Worm (Caenorhabditis elegans): ENCODE measurements around the gene K02H11.9.
"Not testable (repeated sequence)": the region's sequence is repeated elsewhere in the genome, so short reads cannot be mapped to it uniquely, and the experiment has no call there.

DNA sequence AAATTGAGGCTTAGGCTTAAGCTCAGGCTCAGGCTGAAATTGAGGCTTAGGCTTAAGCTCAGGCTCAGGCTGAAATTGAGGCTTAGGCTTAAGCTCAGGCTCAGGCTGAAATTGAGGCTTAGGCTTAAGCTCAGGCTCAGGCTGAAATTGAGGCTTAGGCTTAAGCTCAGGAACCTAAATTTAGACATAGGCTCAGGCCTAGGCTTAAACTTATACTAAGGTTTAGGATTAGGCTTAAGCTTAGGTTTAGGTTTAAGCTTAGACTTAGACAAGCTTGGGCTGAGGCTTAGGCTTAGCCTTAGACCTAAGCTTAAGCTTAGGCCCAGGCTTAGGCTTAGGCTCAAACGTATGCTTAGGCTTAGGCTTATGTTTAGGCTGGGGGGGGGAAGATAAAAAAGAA lies 46.0 kb downstream of the K02H11.9 start:
- TF ChIP-seq sea-1 (GFP tag; conservative IDR thresholded peaks at IDR 0.05); ama-1 (optimal IDR thresholded peaks at IDR 0.05); B0310.2 (tag; optimal IDR thresholded peaks at IDR 0.05); flt-1 (GFP tag; IDR thresholded peaks at IDR 0.05); pes-1 (GFP tag; IDR thresholded peaks at IDR 0.05); aly-1 (tag; optimal IDR thresholded peaks at IDR 0.05); tra-4 (tag; optimal IDR thresholded peaks at IDR 0.05); hmg-4 (GFP tag; optimal IDR thresholded peaks at IDR 0.05); F13C5.2 (tag; optimal IDR thresholded peaks at IDR 0.05); tbx-37 (GFP tag; conservative IDR thresholded peaks at IDR 0.05): not testable (repeated sequence)
- TF ChIP-seq ceh-36 (tag; optimal IDR thresholded peaks at IDR 0.05): peak; percentile 80
